Worm (Caenorhabditis elegans): ENCODE results near the gene F20D1.22.

Gene F20D1.22

DNA sequence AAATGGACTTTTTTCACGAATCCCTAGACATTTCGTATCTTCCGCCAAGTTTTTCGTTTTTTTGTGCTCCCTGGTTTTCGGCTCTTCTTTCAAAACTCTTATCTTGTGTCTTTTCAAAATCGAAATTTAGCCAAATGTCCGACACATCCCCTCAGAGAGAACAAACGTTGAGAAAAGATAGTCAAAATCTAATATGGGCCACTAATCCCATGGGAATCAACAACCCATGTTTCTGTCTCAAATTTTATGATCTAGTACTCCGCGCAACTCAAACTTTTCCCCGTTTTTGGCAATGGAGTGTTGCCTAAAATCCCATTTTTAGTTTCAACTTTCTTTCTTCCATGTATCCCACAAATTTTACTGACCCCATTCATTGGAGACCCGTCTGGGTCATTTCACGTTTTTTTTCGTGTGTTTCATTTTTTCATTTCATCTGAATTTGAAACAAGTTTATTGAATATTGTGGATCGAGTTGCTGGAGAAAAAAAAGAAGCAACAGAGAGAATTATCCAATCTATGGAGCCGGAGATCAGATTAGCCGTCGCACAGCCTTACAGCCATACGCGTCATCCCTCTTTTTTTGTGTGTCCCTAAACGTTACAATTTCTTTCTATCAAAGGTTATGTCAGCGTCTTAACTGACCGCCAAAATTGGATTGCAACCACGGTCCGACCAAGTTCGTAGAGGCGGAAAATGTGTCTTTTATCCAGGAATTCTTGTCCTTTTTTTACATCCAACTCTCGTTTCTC, 45.1 kb downstream of the F20D1.22 start:
- no peak for TF ChIP-seq cog-1 (tag; optimal IDR thresholded peaks at IDR 0.05)

DNA sequence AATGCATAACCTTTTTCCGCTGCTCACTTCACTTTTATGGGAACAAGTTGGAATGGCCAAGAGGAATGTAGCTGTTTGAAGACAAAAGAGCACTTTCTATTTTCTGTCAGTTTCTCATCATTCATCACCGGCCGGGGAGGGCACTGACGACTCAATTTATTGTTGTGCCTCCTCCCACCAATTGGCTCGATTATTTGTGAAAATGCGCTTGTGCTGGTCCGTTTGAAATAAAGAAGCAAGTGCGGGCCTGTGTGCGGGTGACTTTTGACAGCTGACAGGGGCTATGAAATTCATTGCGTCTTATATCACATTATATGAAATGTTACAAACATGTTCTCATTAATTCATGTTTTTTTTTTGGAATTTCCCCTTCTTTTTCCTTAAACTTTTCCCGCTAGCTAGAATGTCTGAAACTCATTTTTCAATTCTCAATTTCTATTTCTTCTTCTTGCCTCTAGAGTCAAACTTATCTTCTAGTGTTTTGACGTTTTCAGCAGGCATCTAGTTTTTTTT, 47.4 kb downstream of the F20D1.22 start:
- TF ChIP-seq ztf-23 (GFP tag; IDR thresholded peaks at IDR 0.05) (no peak), T22C8.4 (GFP tag; IDR thresholded peaks at IDR 0.05) (no peak), med-1 (GFP tag; optimal IDR thresholded peaks at IDR 0.05; ENCODE audit: insufficient read depth) (no peak), tab-1 (GFP tag; IDR thresholded peaks at IDR 0.05) (no peak), cog-1 (tag; optimal IDR thresholded peaks at IDR 0.05) (no peak), ztf-29 (GFP tag; IDR thresholded peaks at IDR 0.05) (no peak), flt-1 (GFP tag; IDR thresholded peaks at IDR 0.05) (no peak), klf-2 (GFP tag; conservative IDR thresholded peaks at IDR 0.05) (no peak), ref-1 (GFP tag; conservative IDR thresholded peaks at IDR 0.05) (no peak)

DNA sequence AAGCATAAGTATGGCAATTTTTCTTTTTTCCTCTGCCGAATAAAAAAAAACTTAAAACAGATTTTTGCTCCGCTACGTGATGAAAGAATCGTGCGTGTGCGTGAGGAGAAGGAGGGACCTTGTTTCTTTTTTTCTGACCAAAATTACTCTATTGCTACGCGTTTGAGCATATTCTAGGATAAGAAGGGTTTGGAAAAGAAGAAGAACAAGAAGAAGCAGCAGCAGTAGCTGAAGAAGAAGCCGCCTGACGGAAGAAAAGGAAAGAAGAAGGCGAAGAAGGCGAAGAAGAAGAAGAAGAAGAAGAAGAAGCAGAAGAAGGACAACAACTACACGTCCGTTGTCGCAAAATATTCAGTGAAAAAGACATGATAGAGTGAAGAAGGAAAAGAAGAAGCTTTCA, 49.5 kb downstream of the F20D1.22 start:
- no peak for TF ChIP-seq tab-1 (GFP tag; IDR thresholded peaks at IDR 0.05)
- no peak for TF ChIP-seq ztf-29 (GFP tag; IDR thresholded peaks at IDR 0.05)
- no peak for TF ChIP-seq med-1 (GFP tag; optimal IDR thresholded peaks at IDR 0.05; ENCODE audit: insufficient read depth)
- TF ChIP-seq ztf-23 (GFP tag; IDR thresholded peaks at IDR 0.05) = no peak
- no peak for TF ChIP-seq flt-1 (GFP tag; IDR thresholded peaks at IDR 0.05)
- no peak for TF ChIP-seq ref-1 (GFP tag; conservative IDR thresholded peaks at IDR 0.05)
- no peak for TF ChIP-seq T22C8.4 (GFP tag; IDR thresholded peaks at IDR 0.05)
- TF ChIP-seq klf-2 (GFP tag; conservative IDR thresholded peaks at IDR 0.05) = no peak
- no peak for TF ChIP-seq cog-1 (tag; optimal IDR thresholded peaks at IDR 0.05)
